Worm (Caenorhabditis elegans): Measurements from ENCODE around the gene F02D8.1.

Gene F02D8.1

ce11 chrV:14978205-14978751, at the start of gene F02D8.1, which contains the start of gene grd-12:
Gene F02D8.1 (minus strand): TSS chrV:14978701.
Gene grd-12 (plus strand): TSS chrV:14978505.
- TF ChIP-seq eor-1 (tag; optimal IDR thresholded peaks at IDR 0.05): no peak
- no peak for TF ChIP-seq daf-12 (tag; optimal IDR thresholded peaks at IDR 0.05)
- TF ChIP-seq lin-39 (tag; optimal IDR thresholded peaks at IDR 0.05): no peak
- TF ChIP-seq nhr-237 (tag; optimal IDR thresholded peaks at IDR 0.05): no peak
- TF ChIP-seq nhr-77 (tag; optimal IDR thresholded peaks at IDR 0.05): no peak
- no peak for TF ChIP-seq ceh-9 (tag; optimal IDR thresholded peaks at IDR 0.05)

ce11 chrV:15023544-15023943, 45.0 kb upstream of the F02D8.1 start, which contains the start of gene F14H8.4:
Gene F14H8.4 (plus strand): TSS chrV:15023844.
- TF ChIP-seq nhr-25 (tag; optimal IDR thresholded peaks at IDR 0.05) (no peak), jun-1 (tag; optimal IDR thresholded peaks at IDR 0.05) (no peak), skn-1 (tag; optimal IDR thresholded peaks at IDR 0.05) (no peak), ama-1 (optimal IDR thresholded peaks at IDR 0.05) (no peak), nhr-77 (tag; optimal IDR thresholded peaks at IDR 0.05) (no peak), nhr-28 (tag; optimal IDR thresholded peaks at IDR 0.05) (no peak), egl-27 (tag; optimal IDR thresholded peaks at IDR 0.05) (no peak), pqm-1 (tag; optimal IDR thresholded peaks at IDR 0.05) (no peak), ztf-11 (tag; optimal IDR thresholded peaks at IDR 0.05) (no peak), ceh-82 (tag; optimal IDR thresholded peaks at IDR 0.05) (no peak), R02D3.7 (tag; optimal IDR thresholded peaks at IDR 0.05) (no peak), mdl-1 (tag; optimal IDR thresholded peaks at IDR 0.05) (no peak)

ce11 chrV:15020732-15021131, 42.2 kb upstream of the F02D8.1 start, which contains the start of gene F14H8.5:
Gene F14H8.5 (plus strand): TSS chrV:15021032.
- TF ChIP-seq skn-1 (tag; optimal IDR thresholded peaks at IDR 0.05) (no peak), ceh-28 (tag; optimal IDR thresholded peaks at IDR 0.05) (no peak), nhr-76 (tag; optimal IDR thresholded peaks at IDR 0.05) (no peak), aly-2 (tag; optimal IDR thresholded peaks at IDR 0.05) (no peak), ceh-82 (tag; optimal IDR thresholded peaks at IDR 0.05) (no peak), nhr-25 (tag; optimal IDR thresholded peaks at IDR 0.05) (no peak), lsy-12 (tag; optimal IDR thresholded peaks at IDR 0.05) (no peak), ztf-4 (tag; optimal IDR thresholded peaks at IDR 0.05) (no peak), unc-39 (tag; optimal IDR thresholded peaks at IDR 0.05) (no peak), ceh-9 (tag; optimal IDR thresholded peaks at IDR 0.05) (no peak)

- no peak for TF ChIP-seq ceh-28 (tag; optimal IDR thresholded peaks at IDR 0.05)
- TF ChIP-seq nhr-23 (tag; optimal IDR thresholded peaks at IDR 0.05): no peak
- TF ChIP-seq fos-1 (tag; optimal IDR thresholded peaks at IDR 0.05): no peak
- TF ChIP-seq aly-2 (tag; optimal IDR thresholded peaks at IDR 0.05): no peak
- no peak for TF ChIP-seq daf-12 (tag; optimal IDR thresholded peaks at IDR 0.05)
- no peak for TF ChIP-seq fkh-10 (GFP tag; optimal IDR thresholded peaks at IDR 0.05)
- no peak for TF ChIP-seq tbx-2 (tag; optimal IDR thresholded peaks at IDR 0.05)
- no peak for TF ChIP-seq pqm-1 (tag; optimal IDR thresholded peaks at IDR 0.05)
- TF ChIP-seq hmg-11 (tag; optimal IDR thresholded peaks at IDR 0.05): no peak
- no peak for TF ChIP-seq R02D3.7 (tag; optimal IDR thresholded peaks at IDR 0.05)
- no peak for TF ChIP-seq ZK546.5 (tag; optimal IDR thresholded peaks at IDR 0.05)
- no peak for TF ChIP-seq jun-1 (tag; optimal IDR thresholded peaks at IDR 0.05)
- no peak for TF ChIP-seq elt-2 (tag; optimal IDR thresholded peaks at IDR 0.05)
- no peak for TF ChIP-seq egl-5 (tag; optimal IDR thresholded peaks at IDR 0.05)
- no peak for TF ChIP-seq ztf-11 (tag; optimal IDR thresholded peaks at IDR 0.05)
- TF ChIP-seq sea-2 (GFP tag; optimal IDR thresholded peaks at IDR 0.05): no peak
- no peak for TF ChIP-seq unc-39 (tag; optimal IDR thresholded peaks at IDR 0.05)
- TF ChIP-seq nhr-76 (tag; optimal IDR thresholded peaks at IDR 0.05): no peak
- TF ChIP-seq nhr-28 (tag; optimal IDR thresholded peaks at IDR 0.05): no peak
Measured at ce11 chrV:15020229-15020628, 41.7 kb upstream of the F02D8.1 start, which contains the start of gene F14H8.2. Gene F14H8.2 (minus strand): TSS chrV:15020329.

- TF ChIP-seq ztf-4 (tag; optimal IDR thresholded peaks at IDR 0.05) (no peak), nhr-67 (tag; optimal IDR thresholded peaks at IDR 0.05) (no peak), skn-1 (tag; optimal IDR thresholded peaks at IDR 0.05) (no peak), aly-2 (tag; optimal IDR thresholded peaks at IDR 0.05) (no peak), nhr-77 (tag; optimal IDR thresholded peaks at IDR 0.05) (no peak), egl-5 (tag; optimal IDR thresholded peaks at IDR 0.05) (peak; percentile 1), mdl-1 (tag; optimal IDR thresholded peaks at IDR 0.05) (no peak), elt-1 (tag; optimal IDR thresholded peaks at IDR 0.05) (no peak), tbx-2 (tag; optimal IDR thresholded peaks at IDR 0.05) (no peak), nhr-237 (tag; optimal IDR thresholded peaks at IDR 0.05) (no peak), unc-62 (GFP tag; optimal IDR thresholded peaks at IDR 0.05) (no peak), eor-1 (tag; optimal IDR thresholded peaks at IDR 0.05) (no peak), snpc-4 (tag; optimal IDR thresholded peaks at IDR 0.05) (no peak), hmg-11 (tag; optimal IDR thresholded peaks at IDR 0.05) (no peak), pqm-1 (tag; optimal IDR thresholded peaks at IDR 0.05) (no peak), mml-1 (tag; optimal IDR thresholded peaks at IDR 0.05) (no peak), nhr-25 (tag; optimal IDR thresholded peaks at IDR 0.05) (peak; percentile 19), ceh-28 (tag; optimal IDR thresholded peaks at IDR 0.05) (no peak), ztf-11 (tag; optimal IDR thresholded peaks at IDR 0.05) (no peak), ceh-16 (tag; optimal IDR thresholded peaks at IDR 0.05) (no peak), nhr-11 (tag; optimal IDR thresholded peaks at IDR 0.05) (no peak), ceh-82 (tag; optimal IDR thresholded peaks at IDR 0.05) (no peak), pha-4 (tag; optimal IDR thresholded peaks at IDR 0.05) (peak; percentile 94), nhr-28 (tag; optimal IDR thresholded peaks at IDR 0.05) (no peak)
Measured at ce11 chrV:15016795-15017429, 38.4 kb upstream of the F02D8.1 start.
